Worm (Caenorhabditis elegans) whole organism, mixed stage, embryonic: ENCODE measurements around the gene set-26.
"Not testable (repeated sequence)": the region's sequence is repeated elsewhere in the genome, so short reads cannot be mapped to it uniquely, and the experiment has no call there.

Source experiments
- M03D4.4 ChIP-seq: sonication (generic microtip); optimal IDR thresholded peaks from 2 replicates; lab custom pipeline; 2017; ENCODE audit warnings: mild to moderate bottlenecking, missing genetic modification characterization, missing compliant biosample characterization
- bed-3 ChIP-seq: fragments of 200-800 bp; sonication (Bioruptor generic); optimal IDR thresholded peaks from 3 replicates; lab custom pipeline; 2018; ENCODE audit warnings: mild to moderate bottlenecking, missing genetic modification characterization, moderate library complexity, missing compliant biosample characterization
- blmp-1 ChIP-seq: fragments of 150-350 bp; optimal IDR thresholded peaks from 2 replicates; lab custom pipeline; 2014; ENCODE audit warnings: missing biosample characterization, missing genetic modification characterization
- ceh-43 ChIP-seq: fragments of 200-800 bp; sonication (Bioruptor generic); optimal IDR thresholded peaks from 2 replicates; lab custom pipeline; 2018; ENCODE audit warnings: mild to moderate bottlenecking, missing genetic modification characterization, moderate library complexity, missing compliant biosample characterization
- ceh-83 ChIP-seq: fragments of 200-800 bp; sonication (Bioruptor generic); optimal IDR thresholded peaks from 2 replicates; lab custom pipeline; 2018; ENCODE audit warnings: mild to moderate bottlenecking, missing genetic modification characterization, missing compliant biosample characterization
- ces-1 ChIP-seq: fragments of 150-350 bp; optimal IDR thresholded peaks from 2 replicates; lab custom pipeline; 2014; ENCODE audit warnings: missing biosample characterization, missing genetic modification reagents, missing genetic modification characterization
- cnd-1 ChIP-seq: fragments of 200-800 bp; sonication (Bioruptor generic); optimal IDR thresholded peaks from 2 replicates; lab custom pipeline; 2018; ENCODE audit warnings: mild to moderate bottlenecking, missing genetic modification characterization, missing compliant biosample characterization
- elt-1 ChIP-seq: sonication (generic microtip); optimal IDR thresholded peaks from 2 replicates; lab custom pipeline; 2017; ENCODE audit warnings: missing genetic modification characterization, mild to moderate bottlenecking, missing compliant biosample characterization, antibody characterized with exemption, moderate library complexity, borderline replicate concordance; ENCODE audit not compliant: insufficient read depth
- elt-3 ChIP-seq: fragments of 150-350 bp; optimal IDR thresholded peaks from 2 replicates; lab custom pipeline; 2014; ENCODE audit warnings: missing biosample characterization, missing genetic modification characterization
- flh-1 ChIP-seq: fragments of 200-800 bp; sonication (Bioruptor generic); optimal IDR thresholded peaks from 2 replicates; lab custom pipeline; 2018; ENCODE audit warnings: mild to moderate bottlenecking, missing genetic modification characterization, moderate library complexity, missing compliant biosample characterization
- ham-2 ChIP-seq: fragments of 200-800 bp; sonication (Bioruptor generic); optimal IDR thresholded peaks from 2 replicates; lab custom pipeline; 2018; ENCODE audit warnings: mild to moderate bottlenecking, missing genetic modification characterization, missing compliant biosample characterization
- hlh-1 ChIP-seq: fragments of 150-350 bp; optimal IDR thresholded peaks from 2 replicates; lab custom pipeline; 2014; ENCODE audit warnings: missing biosample characterization, missing genetic modification reagents, missing genetic modification characterization
- lin-13 ChIP-seq: fragments of 150-350 bp; optimal IDR thresholded peaks from 2 replicates; lab custom pipeline; 2014; ENCODE audit warnings: missing biosample characterization, missing genetic modification characterization
- lin-32 ChIP-seq: fragments of 200-800 bp; sonication (Bioruptor generic); optimal IDR thresholded peaks from 2 replicates; lab custom pipeline; 2018; ENCODE audit warnings: mild to moderate bottlenecking, missing genetic modification characterization, missing compliant biosample characterization
- lsy-2 ChIP-seq: fragments of 150-350 bp; optimal IDR thresholded peaks from 2 replicates; lab custom pipeline; 2014; ENCODE audit warnings: missing biosample characterization, missing genetic modification characterization
- mab-5 ChIP-seq: fragments of 150-350 bp; optimal IDR thresholded peaks from 2 replicates; lab custom pipeline; 2014; ENCODE audit warnings: missing biosample characterization, missing genetic modification characterization
- mep-1 ChIP-seq: fragments of 150-350 bp; optimal IDR thresholded peaks from 2 replicates; lab custom pipeline; 2017; ENCODE audit warnings: missing biosample characterization, missing genetic modification reagents, missing genetic modification characterization, inconsistent platforms
- mls-2 ChIP-seq: sonication (generic microtip); optimal IDR thresholded peaks from 2 replicates; lab custom pipeline; 2016; ENCODE audit warnings: mild to moderate bottlenecking, missing genetic modification characterization, moderate library complexity, missing compliant biosample characterization
- nhr-12 ChIP-seq: fragments of 150-350 bp; optimal IDR thresholded peaks from 2 replicates; lab custom pipeline; 2014; ENCODE audit warnings: missing biosample characterization, missing genetic modification characterization
- nhr-237 ChIP-seq: fragments of 150-350 bp; optimal IDR thresholded peaks from 2 replicates; lab custom pipeline; 2014; ENCODE audit warnings: missing biosample characterization, missing genetic modification characterization
- nhr-76 ChIP-seq: sonication (generic microtip); optimal IDR thresholded peaks from 2 replicates; lab custom pipeline; 2017; ENCODE audit warnings: missing biosample characterization, missing genetic modification characterization
- snpc-4 ChIP-seq: fragments of 150-350 bp; optimal IDR thresholded peaks from 2 replicates; lab custom pipeline; 2014; ENCODE audit warnings: missing biosample characterization, missing genetic modification characterization
- sptf-1 ChIP-seq: sonication (generic microtip); optimal IDR thresholded peaks from 2 replicates; lab custom pipeline; 2017; ENCODE audit warnings: mild to moderate bottlenecking, missing genetic modification characterization, moderate library complexity, missing compliant biosample characterization
- tbx-8 ChIP-seq: fragments of 200-800 bp; sonication (Bioruptor generic); optimal IDR thresholded peaks from 2 replicates; lab custom pipeline; 2018; ENCODE audit warnings: mild to moderate bottlenecking, missing genetic modification characterization, moderate library complexity, missing compliant biosample characterization
- unc-120 ChIP-seq: sonication (generic microtip); optimal IDR thresholded peaks from 2 replicates; lab custom pipeline; 2017; ENCODE audit warnings: missing genetic modification characterization, missing compliant biosample characterization; ENCODE audit not compliant: poor library complexity, severe bottlenecking
- unc-39 ChIP-seq: fragments of 150-350 bp; optimal IDR thresholded peaks from 2 replicates; lab custom pipeline; 2014; ENCODE audit warnings: missing biosample characterization, missing genetic modification characterization
- ztf-11 ChIP-seq: fragments of 150-350 bp; optimal IDR thresholded peaks from 2 replicates; lab custom pipeline; 2014; ENCODE audit warnings: missing biosample characterization, missing genetic modification characterization

The set-26 gene

ce11 chrIV:16646192-16646544, 9.5 kb downstream of the set-26 start, which contains the start of gene Y51H4A.13:
TSS of gene Y51H4A.13 (minus strand) at chrIV:16646373.
- TF ChIP-seq M03D4.4 (tag; lab: Kevin White, UChicago); elt-3; hlh-1 (tag; lab: Kevin White, UChicago): not testable (repeated sequence)

ce11 chrIV:16645492-16646191, 10.0 kb downstream of the set-26 start:
- no peak for TF ChIP-seq mab-5 (tag; lab: Kevin White, UChicago)
- TF ChIP-seq sptf-1 (tag; lab: Kevin White, UChicago): no peak
- TF ChIP-seq tbx-8 (GFP tag; lab: Kevin White, UChicago): no peak
- no peak for TF ChIP-seq bed-3 (GFP tag; lab: Kevin White, UChicago)
- TF ChIP-seq blmp-1 (tag; lab: Kevin White, UChicago): no peak
- no peak for TF ChIP-seq ceh-43 (GFP tag; lab: Kevin White, UChicago)

- TF ChIP-seq nhr-12 (tag; lab: Kevin White, UChicago): no peak
- TF ChIP-seq bed-3 (GFP tag; lab: Kevin White, UChicago): no peak
- TF ChIP-seq blmp-1 (tag; lab: Kevin White, UChicago): no peak
- no peak for TF ChIP-seq M03D4.4 (tag; lab: Kevin White, UChicago)
- no peak for TF ChIP-seq ztf-11
- TF ChIP-seq ces-1 (GFP tag; lab: Kevin White, UChicago): no peak
- TF ChIP-seq mab-5 (tag; lab: Kevin White, UChicago): no peak
- no peak for TF ChIP-seq nhr-237
- no peak for TF ChIP-seq unc-120
- TF ChIP-seq nhr-76 (tag; lab: Kevin White, UChicago): no peak
- no peak for TF ChIP-seq snpc-4
Measured at ce11 chrIV:16643782-16644181, 11.9 kb downstream of the set-26 start.

ce11 chrIV:16630622-16631021, 25.1 kb downstream of the set-26 start, which contains the start of gene fipr-27:
TSS of gene fipr-27 (plus strand) at chrIV:16630922.
- TF ChIP-seq unc-39 (no peak), mab-5 (tag; lab: Kevin White, UChicago) (no peak), elt-1 (tag; lab: Kevin White, UChicago) (no peak), flh-1 (GFP tag; lab: Kevin White, UChicago) (no peak), cnd-1 (tag; lab: Kevin White, UChicago) (no peak), unc-120 (no peak), ztf-11 (no peak), bed-3 (GFP tag; lab: Kevin White, UChicago) (no peak), nhr-237 (no peak), lsy-2 (tag; lab: Kevin White, UChicago) (no peak), tbx-8 (GFP tag; lab: Kevin White, UChicago) (no peak)

ce11 chrIV:16629815-16630214, 25.9 kb downstream of the set-26 start:
- TF ChIP-seq blmp-1 (tag; lab: Kevin White, UChicago) (no peak), lin-32 (GFP tag; lab: Kevin White, UChicago) (no peak), ceh-43 (GFP tag; lab: Kevin White, UChicago) (no peak), ham-2 (GFP tag; lab: Kevin White, UChicago) (no peak), tbx-8 (GFP tag; lab: Kevin White, UChicago) (no peak), lin-13 (tag; lab: Kevin White, UChicago) (no peak), unc-39 (no peak), mls-2 (tag; lab: Kevin White, UChicago) (no peak)

- TF ChIP-seq mep-1 (tag; lab: Kevin White, UChicago) (no peak), nhr-12 (tag; lab: Kevin White, UChicago) (no peak), unc-120 (no peak), elt-3 (no peak), ceh-83 (GFP tag; lab: Kevin White, UChicago) (no peak), sptf-1 (tag; lab: Kevin White, UChicago) (no peak), hlh-1 (tag; lab: Kevin White, UChicago) (no peak), mab-5 (tag; lab: Kevin White, UChicago) (no peak)
Measured at ce11 chrIV:16629090-16629489, 26.6 kb downstream of the set-26 start, which contains the start of gene Y51H4A.936. TSS of gene Y51H4A.936 (plus strand) at chrIV:16629390.
